Fruit fly (Drosophila melanogaster) whole organism, embryonic: ENCODE results near the gene Elba1.
A peak's percentile ranks its signal among the peaks of the same experiment; 100 is the strongest.

Experiments
- Ada2b ChIP-seq: fragments of 200-800 bp; sonication (Bioruptor generic); IDR thresholded peaks from 2 replicates; pipeline ENCODE4 v1.3.6; 2022; ENCODE audit warnings: missing biosample characterization, missing genetic modification characterization
- Atf-2 ChIP-seq: fragments of 200-800 bp; sonication (Bioruptor generic); optimal IDR thresholded peaks from 2 replicates; lab custom pipeline; 2016; ENCODE audit warnings: missing biosample characterization, missing genetic modification characterization
- B-H1 ChIP-seq: fragments of 200-800 bp; sonication (Bioruptor generic); IDR thresholded peaks from 3 replicates; pipeline ENCODE4 v1.3.6; 2022; ENCODE audit warnings: missing biosample characterization, missing genetic modification characterization
- CG10565 ChIP-seq: fragments of 200-800 bp; sonication (Bioruptor generic); optimal IDR thresholded peaks from 3 replicates; lab custom pipeline; 2016; ENCODE audit warnings: missing biosample characterization, mild to moderate bottlenecking, missing genetic modification characterization
- CG10979 ChIP-seq: fragments of 200-800 bp; sonication (Bioruptor generic); optimal IDR thresholded peaks from 2 replicates; lab custom pipeline; 2018; ENCODE audit warnings: missing biosample characterization, mild to moderate bottlenecking, missing genetic modification characterization, moderate library complexity
- CG11085 ChIP-seq: fragments of 200-800 bp; sonication (Bioruptor generic); IDR thresholded peaks from 2 replicates; pipeline ENCODE4 v1.3.6; 2022; ENCODE audit warnings: missing biosample characterization, missing genetic modification characterization
- CG11247 ChIP-seq: fragments of 200-800 bp; sonication (Bioruptor generic); IDR thresholded peaks from 2 replicates; pipeline ENCODE4 v1.3.6; 2022; ENCODE audit warnings: missing biosample characterization, missing genetic modification characterization
- CG11504 ChIP-seq: fragments of 200-800 bp; sonication (Bioruptor generic); optimal IDR thresholded peaks from 3 replicates; lab custom pipeline; 2019; ENCODE audit warnings: missing biosample characterization, mild to moderate bottlenecking, missing genetic modification characterization, moderate library complexity
- CG11695 ChIP-seq: fragments of 200-800 bp; sonication (Bioruptor generic); IDR thresholded peaks from 3 replicates; pipeline ENCODE4 v1.3.6; 2022; ENCODE audit warnings: missing biosample characterization, missing genetic modification characterization
- CG12391 ChIP-seq: fragments of 200-800 bp; sonication (Bioruptor generic); optimal IDR thresholded peaks from 3 replicates; lab custom pipeline; 2018; ENCODE audit warnings: missing biosample characterization, mild to moderate bottlenecking, missing genetic modification characterization, moderate library complexity
- CG14050 ChIP-seq: fragments of 200-800 bp; sonication (Bioruptor generic); IDR thresholded peaks from 3 replicates; pipeline ENCODE4 v1.3.6; 2022; ENCODE audit warnings: missing biosample characterization, missing genetic modification characterization
- CG14441 ChIP-seq: fragments of 200-800 bp; sonication (Bioruptor generic); IDR thresholded peaks from 2 replicates; pipeline ENCODE4 v1.3.6; 2022; ENCODE audit warnings: missing biosample characterization, missing genetic modification characterization
- CG15269 ChIP-seq: fragments of 200-800 bp; sonication (Bioruptor generic); optimal IDR thresholded peaks from 2 replicates; lab custom pipeline; 2018; ENCODE audit warnings: missing biosample characterization, mild to moderate bottlenecking, missing genetic modification characterization, moderate library complexity
- CG17186 ChIP-seq: fragments of 200-800 bp; sonication (Bioruptor generic); optimal IDR thresholded peaks from 3 replicates; lab custom pipeline; 2017; ENCODE audit warnings: missing biosample characterization, missing genetic modification reagents, missing genetic modification characterization
- CG18011 ChIP-seq: fragments of 200-800 bp; sonication (Bioruptor generic); optimal IDR thresholded peaks from 2 replicates; lab custom pipeline; 2017; ENCODE audit warnings: missing biosample characterization, missing genetic modification characterization, mild to moderate bottlenecking, moderate library complexity, missing genotype
- CG18619 ChIP-seq: fragments of 200-800 bp; sonication (Bioruptor generic); optimal IDR thresholded peaks from 3 replicates; lab custom pipeline; 2017; ENCODE audit warnings: missing biosample characterization, mild to moderate bottlenecking, missing genetic modification characterization
- CG2116 ChIP-seq: fragments of 200-800 bp; sonication (Bioruptor generic); optimal IDR thresholded peaks from 3 replicates; lab custom pipeline; 2018; ENCODE audit warnings: missing biosample characterization, mild to moderate bottlenecking, missing genetic modification characterization
- CG2678 ChIP-seq: fragments of 200-800 bp; sonication (Bioruptor generic); optimal IDR thresholded peaks from 3 replicates; lab custom pipeline; 2019; ENCODE audit warnings: missing biosample characterization, mild to moderate bottlenecking, missing genetic modification characterization, moderate library complexity
- CG4424 ChIP-seq: fragments of 200-800 bp; sonication (Bioruptor generic); optimal IDR thresholded peaks from 3 replicates; lab custom pipeline; 2016; ENCODE audit warnings: missing biosample characterization, missing genetic modification characterization
- CG7271 ChIP-seq: fragments of 200-800 bp; sonication (Bioruptor generic); optimal IDR thresholded peaks from 2 replicates; lab custom pipeline; 2018; ENCODE audit warnings: missing biosample characterization, mild to moderate bottlenecking, missing genetic modification characterization, moderate library complexity
- CG7372 ChIP-seq: fragments of 200-800 bp; sonication (Bioruptor generic); IDR thresholded peaks from 2 replicates; pipeline ENCODE4 v1.3.6; 2022; ENCODE audit warnings: missing biosample characterization, missing genetic modification characterization
- CG7928 ChIP-seq: fragments of 200-800 bp; sonication (Bioruptor generic); optimal IDR thresholded peaks from 2 replicates; lab custom pipeline; 2017; ENCODE audit warnings: missing biosample characterization, mild to moderate bottlenecking, missing genetic modification characterization
- CG8290 ChIP-seq, 3 experiments: fragments of 200-800 bp; sonication (Bioruptor generic); optimal IDR thresholded peaks; 2 replicates each; lab custom pipeline; 2016 to 2019; ENCODE audit warnings: missing biosample characterization in 3 of 3, missing genetic modification characterization in 3 of 3, mild to moderate bottlenecking in 2 of 3, moderate library complexity in 1 of 3
- CG9727 ChIP-seq: fragments of 200-800 bp; sonication (Bioruptor generic); optimal IDR thresholded peaks from 3 replicates; lab custom pipeline; 2017; ENCODE audit warnings: missing biosample characterization, mild to moderate bottlenecking, missing genetic modification characterization
- Camta ChIP-seq: fragments of 200-800 bp; sonication (Bioruptor generic); optimal IDR thresholded peaks from 2 replicates; lab custom pipeline; 2016; ENCODE audit warnings: missing biosample characterization, missing genetic modification characterization
- CrebB ChIP-seq: fragments of 200-800 bp; sonication (Bioruptor generic); optimal IDR thresholded peaks from 3 replicates; lab custom pipeline; 2018; ENCODE audit warnings: missing biosample characterization, mild to moderate bottlenecking, missing genetic modification characterization
- HLH3B ChIP-seq: fragments of 200-800 bp; sonication (Bioruptor generic); IDR thresholded peaks from 2 replicates; pipeline ENCODE4 v1.3.6; 2022; ENCODE audit warnings: missing biosample characterization, missing genetic modification characterization
- Hmx ChIP-seq: fragments of 200-800 bp; sonication (Bioruptor generic); optimal IDR thresholded peaks from 2 replicates; lab custom pipeline; 2016; ENCODE audit warnings: missing biosample characterization, missing genetic modification characterization
- Hsf ChIP-seq: fragments of 200-800 bp; sonication (Bioruptor generic); optimal IDR thresholded peaks from 3 replicates; lab custom pipeline; 2016; ENCODE audit warnings: missing biosample characterization, missing genetic modification characterization
- Kr ChIP-seq: fragments of 200-800 bp; sonication (Bioruptor generic); optimal IDR thresholded peaks from 2 replicates; lab custom pipeline; 2017; ENCODE audit warnings: missing biosample characterization, mild to moderate bottlenecking, missing genetic modification characterization
- NC2α ChIP-seq: fragments of 200-800 bp; sonication (Bioruptor generic); optimal IDR thresholded peaks from 2 replicates; lab custom pipeline; 2016; ENCODE audit warnings: missing biosample characterization, missing genetic modification characterization
- Opbp ChIP-seq: fragments of 200-800 bp; sonication (Bioruptor generic); IDR thresholded peaks from 3 replicates; pipeline ENCODE4 v1.3.6; 2022; ENCODE audit warnings: missing biosample characterization, missing genetic modification characterization; ENCODE audit not compliant: partially characterized antibody
- al ChIP-seq: fragments of 200-800 bp; sonication (Bioruptor generic); IDR thresholded peaks from 2 replicates; pipeline ENCODE4 v1.3.6; 2022; ENCODE audit warnings: missing biosample characterization, missing genetic modification characterization
- ara ChIP-seq: fragments of 200-800 bp; sonication (Bioruptor generic); IDR thresholded peaks from 2 replicates; pipeline ENCODE4 v1.3.6; 2022; ENCODE audit warnings: missing biosample characterization, missing genetic modification characterization
- bab2 ChIP-seq: fragments of 200-800 bp; sonication (Bioruptor generic); optimal IDR thresholded peaks from 2 replicates; lab custom pipeline; 2016; ENCODE audit warnings: missing biosample characterization, missing genetic modification characterization
- br ChIP-seq: fragments of >200 bp; optimal IDR thresholded peaks from 2 replicates; lab custom pipeline; 2017
- chif ChIP-seq, 2 experiments: fragments of 200-800 bp; sonication (Bioruptor generic); optimal IDR thresholded peaks; 3 replicates each; lab custom pipeline; 2016; ENCODE audit warnings: missing biosample characterization in 2 of 2, missing genetic modification characterization in 2 of 2
- fd64A ChIP-seq: fragments of 200-800 bp; sonication (Bioruptor generic); optimal IDR thresholded peaks from 3 replicates; lab custom pipeline; 2018; ENCODE audit warnings: missing biosample characterization, mild to moderate bottlenecking, missing genetic modification characterization
- ftz-f1 ChIP-seq: fragments of 200-800 bp; sonication (Bioruptor generic); optimal IDR thresholded peaks from 2 replicates; lab custom pipeline; 2016; ENCODE audit warnings: missing biosample characterization, missing genetic modification characterization
- jigr1 ChIP-seq: fragments of 200-800 bp; sonication (Bioruptor generic); IDR thresholded peaks from 3 replicates; pipeline ENCODE4 v1.3.6; 2022; ENCODE audit warnings: missing biosample characterization, missing genetic modification characterization
- lab ChIP-seq: fragments of 200-800 bp; sonication (Bioruptor generic); optimal IDR thresholded peaks from 3 replicates; lab custom pipeline; 2017; ENCODE audit warnings: missing biosample characterization, missing genetic modification characterization, mild to moderate bottlenecking, moderate library complexity, missing genetic modification reagents
- nerfin-1 ChIP-seq: fragments of 200-800 bp; sonication (Bioruptor generic); optimal IDR thresholded peaks from 3 replicates; lab custom pipeline; 2019; ENCODE audit warnings: missing biosample characterization, mild to moderate bottlenecking, missing genetic modification characterization, moderate library complexity
- nom ChIP-seq: fragments of 200-800 bp; sonication (Bioruptor generic); optimal IDR thresholded peaks from 2 replicates; lab custom pipeline; 2017; ENCODE audit warnings: missing biosample characterization, missing genetic modification characterization, mild to moderate bottlenecking, moderate library complexity, missing genetic modification reagents
- pho ChIP-seq: fragments of 200-800 bp; sonication (Bioruptor generic); optimal IDR thresholded peaks from 2 replicates; lab custom pipeline; 2016; ENCODE audit warnings: missing biosample characterization, missing genetic modification characterization
- pita ChIP-seq: fragments of 200-800 bp; sonication (Bioruptor generic); optimal IDR thresholded peaks from 2 replicates; lab custom pipeline; 2017; ENCODE audit warnings: missing biosample characterization, mild to moderate bottlenecking, missing genetic modification characterization
- prd ChIP-seq, 3 experiments: fragments of >200 bp in 2 of 3; fragments of 200-800 bp in 1 of 3; sonication (Bioruptor generic) in 1 of 3; optimal IDR thresholded peaks in 2 of 3; IDR thresholded peaks in 1 of 3; 2 replicates in 2 of 3; 3 replicates in 1 of 3; pipeline versions ENCODE4 v1.3.6 to Lab custom; 2017 to 2022; ENCODE audit warnings: missing biosample characterization in 1 of 3, missing genetic modification characterization in 1 of 3
- pzg ChIP-seq: fragments of 200-800 bp; sonication (Bioruptor generic); optimal IDR thresholded peaks from 3 replicates; lab custom pipeline; 2018; ENCODE audit warnings: missing biosample characterization, mild to moderate bottlenecking, missing genetic modification characterization, moderate library complexity
- shn ChIP-seq: fragments of 200-800 bp; sonication (Bioruptor generic); optimal IDR thresholded peaks from 3 replicates; lab custom pipeline; 2016; ENCODE audit warnings: missing biosample characterization, missing genetic modification characterization
- stwl ChIP-seq: fragments of 200-800 bp; sonication (Bioruptor generic); optimal IDR thresholded peaks from 3 replicates; lab custom pipeline; 2018; ENCODE audit warnings: missing biosample characterization, mild to moderate bottlenecking, missing genetic modification characterization, moderate library complexity
- wek ChIP-seq: fragments of 200-800 bp; sonication (Bioruptor generic); optimal IDR thresholded peaks from 3 replicates; lab custom pipeline; 2018; ENCODE audit warnings: missing biosample characterization, mild to moderate bottlenecking, missing genetic modification characterization, moderate library complexity
- z ChIP-seq: fragments of 200-800 bp; sonication (Bioruptor generic); IDR thresholded peaks from 3 replicates; pipeline ENCODE4 v1.3.6; 2022; ENCODE audit warnings: missing biosample characterization, missing genetic modification characterization

Elba1 gene

dm6 chr2L:4726021-4726420 lies 41.8 kb upstream of the Elba1 start (continued):
- TF ChIP-seq CG2116 (GFP tag; lab: Kevin White, UChicago) (peak; percentile 32), CG4424 (no peak), CG7928 (GFP tag; lab: Kevin White, UChicago) (no peak), pzg (no peak), CG14441 (GFP tag; lab: Robert Waterston, UW) (no peak), pho (GFP tag; lab: Kevin White, UChicago) (no peak), Kr (no peak), ftz-f1 (GFP tag; lab: Kevin White, UChicago) (no peak), nerfin-1 (no peak), Camta (GFP tag; lab: Kevin White, UChicago) (no peak), CG10565 (no peak), fd64A (GFP tag; lab: Kevin White, UChicago) (no peak), CG11695 (GFP tag; lab: Robert Waterston, UW) (no peak), HLH3B (GFP tag; lab: Robert Waterston, UW) (no peak), Atf-2 (GFP tag; lab: Kevin White, UChicago) (no peak), nom (no peak), z (no peak), wek (no peak), CG9727 (GFP tag; lab: Kevin White, UChicago) (no peak), chif (GFP tag; optimal IDR thresholded peaks at IDR 0.05; lab: Kevin White, UChicago) (no peak), Ada2b (no peak), CG7372 (GFP tag; lab: Robert Waterston, UW) (no peak), CG18011 (GFP tag; lab: Kevin White, UChicago) (peak; percentile 97), pita (peak; percentile 32), CG12391 (tag; lab: Kevin White, UChicago) (no peak), Hsf (GFP tag; lab: Kevin White, UChicago) (no peak), lab (GFP tag; lab: Kevin White, UChicago) (no peak), CG14050 (no peak), bab2 (no peak), CG7271 (no peak), CG10979 (no peak), Hmx (GFP tag; lab: Kevin White, UChicago) (no peak), CG2678 (no peak), CG17186 (GFP tag; lab: Kevin White, UChicago) (no peak), Opbp (GFP tag; lab: Robert Waterston, UW) (no peak), CG8290 (GFP tag; optimal IDR thresholded peaks at IDR 0.05; lab: Kevin White, UChicago) (no peak), CG8290 (tag; optimal IDR thresholded peaks at IDR 0.05; lab: Kevin White, UChicago) (no peak), al (no peak), prd (optimal IDR thresholded peaks at IDR 0.05; lab: Kevin White, UChicago) (no peak), prd (GFP tag; IDR thresholded peaks at IDR 0.05; lab: Robert Waterston, UW) (no peak), ara (GFP tag; lab: Robert Waterston, UW) (0 out of 2 replicates have a peak, but pooled peaks have one; percentile 12), NC2α (GFP tag; lab: Kevin White, UChicago) (no peak), B-H1 (GFP tag; lab: Robert Waterston, UW) (no peak), jigr1 (GFP tag; lab: Robert Waterston, UW) (no peak), CG15269 (tag; lab: Kevin White, UChicago) (no peak), CG18619 (no peak), shn (GFP tag; lab: Kevin White, UChicago) (no peak), stwl (tag; lab: Kevin White, UChicago) (peak; percentile 80), CrebB (tag; lab: Kevin White, UChicago) (no peak), CG11085 (GFP tag; lab: Robert Waterston, UW) (no peak), CG11247 (GFP tag; lab: Robert Waterston, UW) (no peak), br (lab: Kevin White, UChicago) (no peak), CG11504 (tag; lab: Kevin White, UChicago) (peak; percentile 33)
